Fruit fly (Drosophila melanogaster) whole organism, adult: ENCODE measurements around the gene corolla.
A peak's percentile ranks its signal among the peaks of the same experiment; 100 is the strongest.

Experiments used
- CG14711 ChIP-seq: fragments of 200-800 bp; sonication (Bioruptor generic); optimal IDR thresholded peaks from 2 replicates; lab custom pipeline; 2018; ENCODE audit warnings: missing biosample characterization, mild to moderate bottlenecking, missing genetic modification characterization, moderate library complexity
- CG1620 ChIP-seq: fragments of 200-800 bp; sonication (Bioruptor generic); optimal IDR thresholded peaks from 2 replicates; lab custom pipeline; 2016; ENCODE audit warnings: missing biosample characterization, missing genetic modification characterization
- CG33017 ChIP-seq: fragments of 200-800 bp; sonication (Bioruptor generic); optimal IDR thresholded peaks from 2 replicates; lab custom pipeline; 2018; ENCODE audit warnings: missing biosample characterization, mild to moderate bottlenecking, missing genetic modification characterization, moderate library complexity
- CG5204 ChIP-seq: fragments of 200-800 bp; sonication (Bioruptor generic); optimal IDR thresholded peaks from 2 replicates; lab custom pipeline; 2016; ENCODE audit warnings: missing biosample characterization, missing genetic modification characterization
- CG7045 ChIP-seq: fragments of 200-800 bp; sonication (Bioruptor generic); optimal IDR thresholded peaks from 2 replicates; lab custom pipeline; 2017; ENCODE audit warnings: missing biosample characterization, mild to moderate bottlenecking, missing genetic modification characterization
- Clk ChIP-seq: fragments of 200-800 bp; sonication (Bioruptor generic); optimal IDR thresholded peaks from 2 replicates; lab custom pipeline; 2017; ENCODE audit warnings: missing biosample characterization, missing genetic modification characterization
- Crg-1 ChIP-seq: fragments of 200-800 bp; sonication (Bioruptor generic); optimal IDR thresholded peaks from 2 replicates; lab custom pipeline; 2016; ENCODE audit warnings: missing biosample characterization, missing genetic modification characterization
- Hr96 ChIP-seq: fragments of 200-800 bp; sonication (Bioruptor generic); optimal IDR thresholded peaks from 2 replicates; lab custom pipeline; 2016; ENCODE audit warnings: missing biosample characterization, missing genetic modification characterization
- Mnt ChIP-seq: fragments of 200-800 bp; sonication (Bioruptor generic); optimal IDR thresholded peaks from 2 replicates; lab custom pipeline; 2016; ENCODE audit warnings: missing biosample characterization, mild to moderate bottlenecking, missing genetic modification characterization
- kay ChIP-seq: fragments of 200-800 bp; sonication (Bioruptor generic); peaks from one replicate; lab custom pipeline; 2016; ENCODE audit warnings: missing biosample characterization, missing genetic modification characterization, borderline replicate concordance
- ovo ChIP-seq: fragments of 200-800 bp; sonication (Bioruptor generic); optimal IDR thresholded peaks from 2 replicates; lab custom pipeline; 2016; ENCODE audit warnings: missing biosample characterization, missing genetic modification characterization
- tj ChIP-seq: fragments of 200-800 bp; sonication (Bioruptor generic); optimal IDR thresholded peaks from 3 replicates; lab custom pipeline; 2017; ENCODE audit warnings: missing biosample characterization, mild to moderate bottlenecking, missing genetic modification characterization, moderate library complexity
- toe ChIP-seq: fragments of 200-800 bp; sonication (Bioruptor generic); optimal IDR thresholded peaks from 2 replicates; lab custom pipeline; 2016; ENCODE audit warnings: missing biosample characterization, missing genetic modification characterization

- no peak for TF ChIP-seq CG5204 (GFP tag; lab: Kevin White, UChicago)
- peak; percentile 46 for TF ChIP-seq CG1620
- peak; percentile 81 for TF ChIP-seq Mnt (GFP tag; lab: Kevin White, UChicago)
- TF ChIP-seq ovo, result peak; percentile 48
- no peak for TF ChIP-seq kay (GFP tag; lab: Kevin White, UChicago)
- TF ChIP-seq CG33017, result peak; percentile 21
- TF ChIP-seq Hr96, result no peak
- no peak for TF ChIP-seq CG14711 (tag; lab: Kevin White, UChicago)
- no peak for TF ChIP-seq toe (GFP tag; lab: Kevin White, UChicago)
- peak; percentile 31 for TF ChIP-seq Crg-1 (GFP tag; lab: Kevin White, UChicago)
- no peak for TF ChIP-seq Clk
- peak; percentile 79 for TF ChIP-seq tj (GFP tag; lab: Kevin White, UChicago)
- no peak for TF ChIP-seq CG7045 (GFP tag; lab: Kevin White, UChicago)
Observed at dm6 chrX:17627090-17627992, 4.5 kb downstream of the corolla start, which contains the start of gene stas.
